Worm (Caenorhabditis elegans) whole organism, L1 larva: Measurements from ENCODE around the gene K10B3.1.
A peak's percentile ranks its signal among the peaks of the same experiment; 100 is the strongest.

Source experiments
- C04F5.9 ChIP-seq: sonication (generic microtip); optimal IDR thresholded peaks from 2 replicates; lab custom pipeline; 2016; ENCODE audit warnings: missing genetic modification characterization, missing compliant biosample characterization
- C34B4.2 ChIP-seq: sonication (generic microtip); optimal IDR thresholded peaks from 2 replicates; lab custom pipeline; 2017; ENCODE audit warnings: mild to moderate bottlenecking, missing genetic modification characterization, missing compliant biosample characterization
- F16B12.6 ChIP-seq: fragments of 150-350 bp; optimal IDR thresholded peaks from 2 replicates; lab custom pipeline; 2014; ENCODE audit warnings: missing biosample characterization, missing genetic modification characterization
- aha-1 ChIP-seq: fragments of 150-350 bp; optimal IDR thresholded peaks from 2 replicates; lab custom pipeline; 2014; ENCODE audit warnings: missing biosample characterization, missing genetic modification characterization
- ama-1 ChIP-seq: fragments of 150-350 bp; optimal IDR thresholded peaks from 2 replicates; lab custom pipeline; 2014
- blmp-1 ChIP-seq: fragments of 150-350 bp; optimal IDR thresholded peaks from 2 replicates; lab custom pipeline; 2014; ENCODE audit warnings: missing biosample characterization, missing genetic modification characterization
- ceh-8 ChIP-seq: fragments of 200-800 bp; sonication (Bioruptor generic); optimal IDR thresholded peaks from 2 replicates; lab custom pipeline; 2018; ENCODE audit warnings: mild to moderate bottlenecking, missing genetic modification characterization, moderate library complexity, missing compliant biosample characterization
- ceh-82 ChIP-seq, 3 experiments: fragments of 150-350 bp in 1 of 3; sonication (generic microtip) in 2 of 3; optimal IDR thresholded peaks; 2 replicates each; lab custom pipeline; 2014 to 2017; ENCODE audit warnings: missing biosample characterization in 3 of 3, missing genetic modification characterization in 3 of 3
- ceh-90 ChIP-seq: sonication (generic microtip); optimal IDR thresholded peaks from 2 replicates; lab custom pipeline; 2016; ENCODE audit warnings: missing genetic modification characterization, missing compliant biosample characterization
- efl-3 ChIP-seq: fragments of 200-800 bp; sonication (Bioruptor generic); optimal IDR thresholded peaks from 2 replicates; lab custom pipeline; 2018; ENCODE audit warnings: mild to moderate bottlenecking, missing genetic modification characterization, missing compliant biosample characterization
- egl-13 ChIP-seq: sonication (generic microtip); optimal IDR thresholded peaks from 2 replicates; lab custom pipeline; 2016; ENCODE audit warnings: missing genotype, missing genetic modification reagents, missing genetic modification characterization, missing compliant biosample characterization
- egl-27 ChIP-seq, 2 experiments: fragments of 150-350 bp in 1 of 2; sonication (generic microtip); optimal IDR thresholded peaks; 3 replicates each; lab custom pipeline; 2017 to 2018; ENCODE audit warnings: missing biosample characterization in 2 of 2, missing genetic modification characterization in 2 of 2, missing genetic modification reagents in 2 of 2
- fkh-10 ChIP-seq: sonication (generic microtip); optimal IDR thresholded peaks from 2 replicates; lab custom pipeline; 2017; ENCODE audit warnings: missing biosample characterization, missing genetic modification reagents, missing genetic modification characterization
- fkh-4 ChIP-seq: sonication (generic microtip); optimal IDR thresholded peaks from 2 replicates; lab custom pipeline; 2016; ENCODE audit warnings: missing compliant biosample characterization, missing genetic modification characterization, borderline replicate concordance
- fkh-8 ChIP-seq: sonication (generic microtip); optimal IDR thresholded peaks from 2 replicates; lab custom pipeline; 2016; ENCODE audit warnings: mild to moderate bottlenecking, missing genetic modification characterization, missing compliant biosample characterization
- grh-1 ChIP-seq: fragments of 200-800 bp; sonication (Bioruptor generic); IDR thresholded peaks from 2 replicates; pipeline ENCODE4 v1.3.6; 2022; ENCODE audit warnings: missing genetic modification reagents, missing genetic modification characterization, missing compliant biosample characterization
- irx-1 ChIP-seq: sonication (generic microtip); optimal IDR thresholded peaks from 2 replicates; lab custom pipeline; 2016; ENCODE audit warnings: missing genetic modification characterization, missing compliant biosample characterization
- isw-1 ChIP-seq: fragments of 200-800 bp; sonication (Bioruptor generic); IDR thresholded peaks from 2 replicates; pipeline ENCODE4 v1.3.6; 2022; ENCODE audit warnings: missing genetic modification characterization, missing compliant biosample characterization
- lin-13 ChIP-seq: fragments of 150-350 bp; optimal IDR thresholded peaks from 2 replicates; lab custom pipeline; 2014; ENCODE audit warnings: missing biosample characterization, missing genetic modification reagents, missing genetic modification characterization
- lin-14 ChIP-seq: fragments of 200-800 bp; sonication (Bioruptor generic); optimal IDR thresholded peaks from 2 replicates; lab custom pipeline; 2018; ENCODE audit warnings: mild to moderate bottlenecking, missing genetic modification characterization, moderate library complexity, missing compliant biosample characterization
- lin-35 ChIP-seq, 2 experiments: fragments of 150-350 bp; optimal IDR thresholded peaks; 2 replicates each; lab custom pipeline; 2014; ENCODE audit warnings: missing biosample characterization in 2 of 2, missing genetic modification characterization in 2 of 2, missing genetic modification reagents in 2 of 2
- lsy-2 ChIP-seq, 2 experiments: fragments of 150-350 bp; optimal IDR thresholded peaks; 2 replicates each; lab custom pipeline; 2014; ENCODE audit warnings: missing biosample characterization in 2 of 2, missing genetic modification characterization in 2 of 2
- mdl-1 ChIP-seq, 2 experiments: fragments of 150-350 bp; optimal IDR thresholded peaks; 2 replicates each; lab custom pipeline; 2014 to 2017; ENCODE audit warnings: missing biosample characterization in 2 of 2, missing genetic modification characterization in 2 of 2, inconsistent platforms in 1 of 2
- mep-1 ChIP-seq: fragments of 150-350 bp; optimal IDR thresholded peaks from 2 replicates; lab custom pipeline; 2014; ENCODE audit warnings: missing biosample characterization, missing genetic modification characterization
- nhr-12 ChIP-seq: sonication (generic microtip); optimal IDR thresholded peaks from 2 replicates; lab custom pipeline; 2017; ENCODE audit warnings: missing biosample characterization, missing genetic modification characterization
- nhr-19 ChIP-seq: fragments of 200-800 bp; sonication (Bioruptor generic); conservative IDR thresholded peaks from 2 replicates; pipeline ENCODE4 v1.3.6; 2022; ENCODE audit warnings: missing genetic modification characterization, missing compliant biosample characterization
- nhr-237 ChIP-seq: fragments of 150-350 bp; optimal IDR thresholded peaks from 2 replicates; lab custom pipeline; 2014; ENCODE audit warnings: missing biosample characterization, missing genetic modification characterization
- nhr-47 ChIP-seq: sonication (generic microtip); optimal IDR thresholded peaks from 2 replicates; lab custom pipeline; 2016; ENCODE audit warnings: mild to moderate bottlenecking, missing genetic modification characterization, moderate library complexity, missing compliant biosample characterization
- nhr-77 ChIP-seq: fragments of 150-350 bp; optimal IDR thresholded peaks from 2 replicates; lab custom pipeline; 2014; ENCODE audit warnings: missing biosample characterization, missing genetic modification characterization
- nhr-84 ChIP-seq: sonication (generic microtip); optimal IDR thresholded peaks from 2 replicates; lab custom pipeline; 2017; ENCODE audit warnings: missing biosample characterization, missing genetic modification characterization
- pax-3 ChIP-seq: fragments of 200-800 bp; sonication (Bioruptor generic); optimal IDR thresholded peaks from 2 replicates; lab custom pipeline; 2018; ENCODE audit warnings: mild to moderate bottlenecking, missing genetic modification characterization, moderate library complexity, missing compliant biosample characterization
- pqm-1 ChIP-seq: sonication (generic microtip); optimal IDR thresholded peaks from 3 replicates; lab custom pipeline; 2017; ENCODE audit warnings: missing biosample characterization, missing genetic modification characterization
- snpc-4 ChIP-seq: fragments of 150-350 bp; optimal IDR thresholded peaks from 2 replicates; lab custom pipeline; 2014; ENCODE audit warnings: missing biosample characterization, missing genetic modification characterization
- swsn-7 ChIP-seq: sonication (generic microtip); optimal IDR thresholded peaks from 2 replicates; lab custom pipeline; 2016; ENCODE audit warnings: missing genetic modification characterization, missing compliant biosample characterization
- unc-130 ChIP-seq: fragments of 150-350 bp; optimal IDR thresholded peaks from 2 replicates; lab custom pipeline; 2017; ENCODE audit warnings: missing biosample characterization, missing genetic modification characterization, inconsistent platforms
- unc-30 ChIP-seq: sonication (generic microtip); optimal IDR thresholded peaks from 2 replicates; lab custom pipeline; 2017; ENCODE audit warnings: missing biosample characterization, missing genetic modification characterization
- unc-98 ChIP-seq: fragments of 200-800 bp; sonication (Bioruptor generic); IDR thresholded peaks from 2 replicates; pipeline ENCODE4 v1.3.6; 2022; ENCODE audit warnings: missing genetic modification characterization, missing compliant biosample characterization
- vab-15 ChIP-seq: sonication (generic microtip); optimal IDR thresholded peaks from 2 replicates; lab custom pipeline; 2017; ENCODE audit warnings: missing genotype, mild to moderate bottlenecking, missing genetic modification characterization, missing compliant biosample characterization
- xbp-1 ChIP-seq: sonication (generic microtip); optimal IDR thresholded peaks from 2 replicates; lab custom pipeline; 2016; ENCODE audit warnings: missing genetic modification characterization, missing compliant biosample characterization
- zag-1 ChIP-seq: fragments of 150-350 bp; optimal IDR thresholded peaks from 2 replicates; lab custom pipeline; 2014; ENCODE audit warnings: missing biosample characterization, missing genetic modification characterization
- ztf-11 ChIP-seq, 2 experiments: sonication (generic microtip); optimal IDR thresholded peaks; 2 replicates each; lab custom pipeline; 2016 to 2017; ENCODE audit warnings: missing genetic modification characterization in 2 of 2, missing biosample characterization in 1 of 2, missing compliant biosample characterization in 1 of 2

The K10B3.1 gene

ce11 chrX:3170456-3170855 is 35.2 kb downstream of the K10B3.1 start, which contains the start of gene C15C7.6:
Gene C15C7.6 (minus strand): TSS chrX:3170556.
- TF ChIP-seq pax-3 (tag; lab: Kevin White, UChicago) (no peak), swsn-7 (tag; lab: Kevin White, UChicago) (no peak), nhr-237 (tag; lab: Kevin White, UChicago) (no peak), isw-1 (GFP tag; lab: Robert Waterston, UW) (no peak), unc-30 (tag; lab: Kevin White, UChicago) (no peak), nhr-19 (GFP tag; lab: Robert Waterston, UW) (no peak), aha-1 (tag; lab: Kevin White, UChicago) (no peak), pqm-1 (tag; lab: Kevin White, UChicago) (no peak), egl-13 (no peak), nhr-12 (tag; lab: Kevin White, UChicago) (no peak), mdl-1 (tag; optimal IDR thresholded peaks at IDR 0.05; lab: Kevin White, UChicago) (no peak), irx-1 (tag; lab: Kevin White, UChicago) (no peak), mep-1 (tag; lab: Kevin White, UChicago) (no peak), lin-35 (GFP tag; optimal IDR thresholded peaks at IDR 0.05; lab: Kevin White, UChicago) (no peak), lin-13 (no peak), ceh-90 (tag; lab: Kevin White, UChicago) (no peak), lin-14 (GFP tag; lab: Kevin White, UChicago) (no peak), nhr-77 (no peak), lsy-2 (tag; optimal IDR thresholded peaks at IDR 0.05; lab: Kevin White, UChicago) (no peak)

ce11 chrX:3176728-3177127 is 41.4 kb downstream of the K10B3.1 start:
- TF ChIP-seq egl-27 (tag; optimal IDR thresholded peaks at IDR 0.05; lab: Kevin White, UChicago) (no peak), grh-1 (GFP tag; lab: Robert Waterston, UW) (no peak), C34B4.2 (no peak), fkh-8 (tag; lab: Kevin White, UChicago) (no peak), swsn-7 (tag; lab: Kevin White, UChicago) (no peak), C04F5.9 (tag; lab: Kevin White, UChicago) (no peak), unc-98 (no peak), vab-15 (tag; lab: Kevin White, UChicago) (no peak), unc-130 (tag; lab: Kevin White, UChicago) (no peak), zag-1 (tag; lab: Kevin White, UChicago) (no peak), ceh-82 (tag; optimal IDR thresholded peaks at IDR 0.05; lab: Kevin White, UChicago) (no peak), ceh-8 (GFP tag; lab: Kevin White, UChicago) (no peak), ztf-11 (tag; optimal IDR thresholded peaks at IDR 0.05; lab: Kevin White, UChicago) (no peak), lin-13 (no peak), blmp-1 (tag; lab: Kevin White, UChicago) (no peak), F16B12.6 (tag; lab: Kevin White, UChicago) (no peak), fkh-4 (tag; lab: Kevin White, UChicago) (no peak), nhr-47 (tag; lab: Kevin White, UChicago) (no peak)

ce11 chrX:3178501-3178900 is 43.2 kb downstream of the K10B3.1 start, which contains the start of gene klp-4:
Gene klp-4 (minus strand): TSS chrX:3178701.
- TF ChIP-seq xbp-1 (tag; lab: Kevin White, UChicago) (no peak), swsn-7 (tag; lab: Kevin White, UChicago) (no peak), ama-1 (lab: Kevin White, UChicago) (no peak), nhr-84 (tag; lab: Kevin White, UChicago) (no peak), snpc-4 (no peak)
- TF ChIP-seq, all 84 proteins: peak for 0

- peak; percentile 66 for TF ChIP-seq lin-14 (GFP tag; lab: Kevin White, UChicago)
- TF ChIP-seq lin-35 (GFP tag; optimal IDR thresholded peaks at IDR 0.05; lab: Kevin White, UChicago), result no peak
- TF ChIP-seq ceh-82 (tag; optimal IDR thresholded peaks at IDR 0.05; lab: Kevin White, UChicago), result peak in 1 of 3 experiments; percentile 2
- no peak for TF ChIP-seq efl-3
- TF ChIP-seq F16B12.6 (tag; lab: Kevin White, UChicago), result no peak
- TF ChIP-seq fkh-10, result peak; percentile 71
- no peak for TF ChIP-seq irx-1 (tag; lab: Kevin White, UChicago)
Measured at ce11 chrX:3181376-3181775, 46.1 kb downstream of the K10B3.1 start.
